Fruit fly (Drosophila melanogaster): Measurements from ENCODE around the gene CG33764.

The CG33764 gene

dm6 chr3L:4228187-4228836 is 39.0 kb downstream of the CG33764 start (continued):
- TF ChIP-seq gcm (GFP tag; optimal IDR thresholded peaks at IDR 0.05): peak; percentile 96
- peak; percentile 38 for TF ChIP-seq bigmax (GFP tag; optimal IDR thresholded peaks at IDR 0.05)
- peak; percentile 42; the same call in 1 of the 3 replicates for TF ChIP-seq Opbp (GFP tag; IDR thresholded peaks at IDR 0.05; ENCODE audit: partially characterized antibody)
- peak; percentile 90 for TF ChIP-seq CG10267 (tag; optimal IDR thresholded peaks at IDR 0.05)
- peak; percentile 85 for TF ChIP-seq CG9876 (GFP tag; optimal IDR thresholded peaks at IDR 0.05)
- peak; percentile 92 for TF ChIP-seq CG6272 (GFP tag; IDR thresholded peaks at IDR 0.05)
- no peak for TF ChIP-seq ato (GFP tag; IDR thresholded peaks at IDR 0.05; ENCODE audit: partially characterized antibody)
- peak; percentile 68 for TF ChIP-seq al (GFP tag; IDR thresholded peaks at IDR 0.05)
- TF ChIP-seq stwl (tag; optimal IDR thresholded peaks at IDR 0.05): peak; percentile 38
- TF ChIP-seq Antp (GFP tag; optimal IDR thresholded peaks at IDR 0.05): peak; percentile 94
- peak in 1 of 2 experiments; percentile 97 for TF ChIP-seq eve (GFP tag; optimal IDR thresholded peaks at IDR 0.05)
- peak; percentile 87 for TF ChIP-seq CG4854 (GFP tag; optimal IDR thresholded peaks at IDR 0.05)
- no peak for TF ChIP-seq CG42726 (GFP tag; IDR thresholded peaks at IDR 0.05; ENCODE audit: partially characterized antibody)
- peak; percentile 94 for TF ChIP-seq CG33213 (GFP tag; optimal IDR thresholded peaks at IDR 0.05)
- TF ChIP-seq Lim3 (GFP tag; IDR thresholded peaks at IDR 0.05): peak; percentile 96
- peak; percentile 77 for TF ChIP-seq CG11085 (GFP tag; IDR thresholded peaks at IDR 0.05)
- TF ChIP-seq az2 (GFP tag; optimal IDR thresholded peaks at IDR 0.05): peak; percentile 97
- TF ChIP-seq CG15514 (GFP tag; optimal IDR thresholded peaks at IDR 0.05): peak; percentile 77
- peak; percentile 98 for TF ChIP-seq CG31441 (GFP tag; IDR thresholded peaks at IDR 0.05)
- peak; percentile 92 for TF ChIP-seq CG43689 (GFP tag; IDR thresholded peaks at IDR 0.05)
- peak; percentile 61 for TF ChIP-seq CG7928 (GFP tag; optimal IDR thresholded peaks at IDR 0.05)
- peak; percentile 93 for TF ChIP-seq CG4707 (GFP tag; optimal IDR thresholded peaks at IDR 0.05)
- TF ChIP-seq Xbp1 (GFP tag; optimal IDR thresholded peaks at IDR 0.05): peak; percentile 97
- TF ChIP-seq CoRest (tag; optimal IDR thresholded peaks at IDR 0.05): peak; percentile 97
- TF ChIP-seq gsb-n (tag; optimal IDR thresholded peaks at IDR 0.05): peak; percentile 97
- TF ChIP-seq scrt (GFP tag; optimal IDR thresholded peaks at IDR 0.05): peak; percentile 85
- peak; percentile 97 for TF ChIP-seq CG17359 (tag; optimal IDR thresholded peaks at IDR 0.05)
- peak; percentile 76; the same call in 1 of the 2 replicates for TF ChIP-seq CG8765 (GFP tag; IDR thresholded peaks at IDR 0.05)
- TF ChIP-seq emc (GFP tag; optimal IDR thresholded peaks at IDR 0.05): peak; percentile 67
- TF ChIP-seq CG5180 (GFP tag; optimal IDR thresholded peaks at IDR 0.05): peak; percentile 92
- TF ChIP-seq CG12942 (GFP tag; optimal IDR thresholded peaks at IDR 0.05): peak; percentile 93
- TF ChIP-seq kni (GFP tag; optimal IDR thresholded peaks at IDR 0.05): peak; percentile 96
- peak; percentile 90 for TF ChIP-seq CG18476 (GFP tag; optimal IDR thresholded peaks at IDR 0.05)
- TF ChIP-seq Neu2 (GFP tag; optimal IDR thresholded peaks at IDR 0.05; ENCODE audit: borderline replicate concordance): peak; percentile 23
- TF ChIP-seq Oli (tag; optimal IDR thresholded peaks at IDR 0.05): peak; percentile 98
- peak; percentile 96 for TF ChIP-seq Ssrp (tag; optimal IDR thresholded peaks at IDR 0.05)
- TF ChIP-seq ERR (GFP tag; optimal IDR thresholded peaks at IDR 0.05): peak; percentile 91
- TF ChIP-seq CG6765 (GFP tag; optimal IDR thresholded peaks at IDR 0.05): peak; percentile 42
- TF ChIP-seq ase (GFP tag; IDR thresholded peaks at IDR 0.05): peak; percentile 97
- TF ChIP-seq slbo (GFP tag; IDR thresholded peaks at IDR 0.05): peak; percentile 92
- TF ChIP-seq CG13624 (GFP tag; optimal IDR thresholded peaks at IDR 0.05): peak; percentile 90
- peak; percentile 98 for TF ChIP-seq CG12391 (tag; optimal IDR thresholded peaks at IDR 0.05)
- peak; percentile 93 for TF ChIP-seq CG11456 (GFP tag; IDR thresholded peaks at IDR 0.05)
- TF ChIP-seq bbx (GFP tag; IDR thresholded peaks at IDR 0.05; ENCODE audit: partially characterized antibody): no peak
- TF ChIP-seq jumu (GFP tag; optimal IDR thresholded peaks at IDR 0.05): peak; percentile 97
- TF ChIP-seq CG14710 (tag; optimal IDR thresholded peaks at IDR 0.05): peak; percentile 96
- peak; percentile 83 for TF ChIP-seq CG3163 (GFP tag; optimal IDR thresholded peaks at IDR 0.05)
- peak; percentile 72 for TF ChIP-seq Hey (tag; optimal IDR thresholded peaks at IDR 0.05)
- TF ChIP-seq cwo (GFP tag; optimal IDR thresholded peaks at IDR 0.05): peak; percentile 85
